Worm (Caenorhabditis elegans): ENCODE measurements around the gene C06A6.7.

DNA sequence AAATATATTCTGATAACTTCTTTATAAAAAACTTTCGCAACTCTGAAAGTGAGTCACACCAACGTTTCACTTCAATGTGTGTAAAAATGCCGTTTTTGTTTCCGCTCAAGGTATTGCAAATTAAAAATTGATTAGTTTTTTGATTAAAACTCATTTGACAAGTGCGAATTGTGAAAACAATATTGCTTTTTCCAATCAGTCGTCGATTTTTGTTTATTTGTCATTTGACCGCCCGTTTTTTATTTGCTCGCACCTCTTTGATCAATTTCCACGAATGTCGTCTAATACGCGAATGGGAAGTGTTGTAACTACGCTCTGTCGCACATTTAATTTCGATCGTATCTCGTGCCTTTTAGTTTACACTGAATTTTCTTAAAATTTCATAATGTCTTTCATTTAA is 8.2 kb downstream of the C06A6.7 start, which contains the start of gene mvb-12:
- TF ChIP-seq med-1 (GFP tag; optimal IDR thresholded peaks at IDR 0.05; ENCODE audit: insufficient read depth) = no peak
- TF ChIP-seq klf-2 (GFP tag; conservative IDR thresholded peaks at IDR 0.05) = no peak
- no peak for TF ChIP-seq tab-1 (GFP tag; IDR thresholded peaks at IDR 0.05)
- TF ChIP-seq T22C8.4 (GFP tag; IDR thresholded peaks at IDR 0.05) = no peak
- TF ChIP-seq flt-1 (GFP tag; IDR thresholded peaks at IDR 0.05) = no peak

Measured in whole organism, midembryonic.